Fruit fly (Drosophila melanogaster): Measurements from ENCODE around the gene CG15252.

dm6 chrX:9977305-9977704 is 3.1 kb downstream of the CG15252 start, which contains the start of gene CG43386:
- no peak for TF ChIP-seq CG6276 (GFP tag; optimal IDR thresholded peaks at IDR 0.05)
- no peak for TF ChIP-seq Gug (GFP tag; IDR thresholded peaks at IDR 0.05)
- TF ChIP-seq Eip75B (GFP tag; optimal IDR thresholded peaks at IDR 0.05) = no peak
- no peak for TF ChIP-seq CG11902 (GFP tag; optimal IDR thresholded peaks at IDR 0.05)
- TF ChIP-seq Sox15 (GFP tag; optimal IDR thresholded peaks at IDR 0.05) = no peak
- no peak for TF ChIP-seq eg (GFP tag; IDR thresholded peaks at IDR 0.05)
- no peak for TF ChIP-seq CG6163 (GFP tag; IDR thresholded peaks at IDR 0.05)
- TF ChIP-seq CG16779 (tag; optimal IDR thresholded peaks at IDR 0.05) = no peak
- no peak for TF ChIP-seq cyc (GFP tag; optimal IDR thresholded peaks at IDR 0.05)
- TF ChIP-seq CG7368 (GFP tag; optimal IDR thresholded peaks at IDR 0.05) = no peak
- no peak for TF ChIP-seq Smox (GFP tag; optimal IDR thresholded peaks at IDR 0.05)
- TF ChIP-seq fd59A (GFP tag; optimal IDR thresholded peaks at IDR 0.05) = no peak
- TF ChIP-seq CG4318 (GFP tag; optimal IDR thresholded peaks at IDR 0.05) = no peak
- no peak for TF ChIP-seq CG10669 (GFP tag; optimal IDR thresholded peaks at IDR 0.05)
